Worm (Caenorhabditis elegans): Measurements from ENCODE around the gene T01D3.1.
A peak's percentile ranks its signal among the peaks of the same experiment; 100 is the strongest.

T01D3.1 gene

DNA sequence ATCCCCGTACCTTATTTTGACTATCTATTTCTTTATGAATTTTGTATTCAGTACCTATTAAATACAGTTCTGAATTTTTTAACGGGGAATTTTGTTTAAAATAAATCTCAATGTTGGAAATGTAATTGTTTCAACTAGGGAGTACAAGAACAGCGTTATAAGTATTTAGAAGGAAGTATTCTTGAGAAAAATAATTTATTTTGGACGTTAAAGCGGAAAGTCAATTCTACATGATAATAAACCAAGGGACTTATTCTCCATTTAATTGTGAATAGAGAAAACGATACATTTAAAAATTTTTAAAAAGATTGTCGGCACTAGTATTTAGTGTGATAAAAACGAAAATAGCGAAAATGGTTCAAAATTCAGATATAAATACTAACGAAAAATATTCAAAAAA is 20.5 kb upstream of the T01D3.1 start (continued):
- no peak for TF ChIP-seq ceh-91 (GFP tag; IDR thresholded peaks at IDR 0.05)
- TF ChIP-seq ZK185.1 (tag; optimal IDR thresholded peaks at IDR 0.05; ENCODE audit: poor library complexity, severe bottlenecking) = no peak
- no peak for TF ChIP-seq egrh-3 (GFP tag; IDR thresholded peaks at IDR 0.05)
- peak; percentile 12; the same call in 1 of the 2 replicates for TF ChIP-seq B0336.3 (GFP tag; IDR thresholded peaks at IDR 0.05)
- TF ChIP-seq xnd-1 (tag; optimal IDR thresholded peaks at IDR 0.05) = peak; percentile 23
- TF ChIP-seq attf-6 (GFP tag; IDR thresholded peaks at IDR 0.05) = peak; percentile 25; the same call in 1 of the 2 replicates
- peak; percentile 28 for TF ChIP-seq chd-7 (tag; optimal IDR thresholded peaks at IDR 0.05)
- TF ChIP-seq Y53G8AR.9 (GFP tag; conservative IDR thresholded peaks at IDR 0.05) = peak; percentile 75; the same call in 1 of the 2 replicates
- TF ChIP-seq unc-130 (GFP tag; optimal IDR thresholded peaks at IDR 0.05) = peak; percentile 7
- TF ChIP-seq Y95B8A.8 (GFP tag; IDR thresholded peaks at IDR 0.05) = peak; percentile 73
- TF ChIP-seq mxl-1 (tag; optimal IDR thresholded peaks at IDR 0.05) = no peak
- TF ChIP-seq Y79H2A.3 (GFP tag; conservative IDR thresholded peaks at IDR 0.05) = 0 out of 2 replicates have a peak, but pooled peaks have one; percentile 42
- no peak for TF ChIP-seq C17E4.6 (GFP tag; IDR thresholded peaks at IDR 0.05)
- no peak for TF ChIP-seq hlh-26 (GFP tag; conservative IDR thresholded peaks at IDR 0.05)
- peak; percentile 77 for TF ChIP-seq ekl-4 (GFP tag; IDR thresholded peaks at IDR 0.05)
- TF ChIP-seq lin-35 (GFP tag; optimal IDR thresholded peaks at IDR 0.05) = peak in 2 of 3 experiments; percentile 6 to 45
- peak; percentile 83 for TF ChIP-seq snpc-3.4 (tag; optimal IDR thresholded peaks at IDR 0.05)
- TF ChIP-seq fkh-3 (tag; optimal IDR thresholded peaks at IDR 0.05) = no peak
- peak; percentile 64 for TF ChIP-seq athp-1 (tag; optimal IDR thresholded peaks at IDR 0.05)
- TF ChIP-seq akir-1 (GFP tag; optimal IDR thresholded peaks at IDR 0.05) = no peak
- TF ChIP-seq hrde-1 (tag; optimal IDR thresholded peaks at IDR 0.05; ENCODE audit: borderline replicate concordance) = peak; percentile 87
- TF ChIP-seq F49E8.2 (tag; optimal IDR thresholded peaks at IDR 0.05; ENCODE audit: insufficient read depth) = peak; percentile 95
- peak; percentile 27 for TF ChIP-seq snpc-1.1 (tag; optimal IDR thresholded peaks at IDR 0.05; ENCODE audit: insufficient read depth)
- peak; percentile 68 for TF ChIP-seq F10E7.11 (tag; optimal IDR thresholded peaks at IDR 0.05)
- TF ChIP-seq F57A8.1 (GFP tag; optimal IDR thresholded peaks at IDR 0.05) = no peak
- TF ChIP-seq let-607 (tag; optimal IDR thresholded peaks at IDR 0.05) = no peak
- TF ChIP-seq B0035.1 (tag; optimal IDR thresholded peaks at IDR 0.05) = no peak
- TF ChIP-seq lag-1 (GFP tag; IDR thresholded peaks at IDR 0.05) = no peak
- TF ChIP-seq snpc-4 (GFP tag; optimal IDR thresholded peaks at IDR 0.05) = no peak
- TF ChIP-seq snpc-4 (tag; optimal IDR thresholded peaks at IDR 0.05) = peak in 1 of 4 experiments; percentile 34
- peak; percentile 50 for TF ChIP-seq lin-54 (GFP tag; optimal IDR thresholded peaks at IDR 0.05)
- TF ChIP-seq bed-2 (GFP tag; IDR thresholded peaks at IDR 0.05) = no peak
- no peak for TF ChIP-seq sdz-38 (tag; optimal IDR thresholded peaks at IDR 0.05)

DNA sequence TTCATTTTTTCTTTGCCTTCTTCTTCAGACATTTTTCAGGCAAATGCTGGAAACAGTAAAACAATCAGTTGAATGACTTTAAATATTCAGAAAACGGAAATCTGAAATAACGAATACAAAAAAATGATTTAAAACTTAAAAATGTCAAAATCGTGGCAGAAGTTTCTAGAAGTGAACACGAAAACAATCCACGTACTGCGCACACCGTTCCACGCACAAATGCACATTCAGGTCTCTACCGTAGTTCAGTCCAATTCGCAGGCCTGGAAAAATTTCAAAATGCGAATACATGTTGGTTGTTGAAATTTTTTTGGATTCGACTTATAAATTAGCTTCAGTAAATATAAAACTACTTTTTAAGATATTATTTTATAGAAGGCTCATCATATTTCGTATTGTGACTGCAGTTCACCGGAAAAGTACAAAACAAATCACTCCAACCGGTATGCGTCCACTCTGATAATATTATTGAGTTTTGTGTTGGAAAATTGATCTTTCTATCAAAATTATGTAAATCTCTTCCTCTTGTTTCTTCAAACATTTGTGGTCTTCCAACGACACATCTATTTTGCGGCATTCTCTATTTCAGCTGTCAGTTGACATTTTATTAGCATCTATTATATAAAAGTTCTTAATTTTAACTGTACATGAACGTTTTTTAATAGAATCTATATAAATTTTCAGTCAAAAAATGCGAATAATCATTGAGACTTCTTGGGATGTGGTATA is 17.6 kb upstream of the T01D3.1 start, which contains the start of the genes mip-2 and F58G11.4:
mip-2 (minus strand) TSS at position 48 of the 729 bp plus-strand sequence.
F58G11.4 (plus strand) TSS at position 679 of the 729 bp plus-strand sequence.
- TF ChIP-seq madf-6 (GFP tag; IDR thresholded peaks at IDR 0.05) (peak; percentile 94), madf-10 (tag; optimal IDR thresholded peaks at IDR 0.05) (no peak), B0035.1 (tag; optimal IDR thresholded peaks at IDR 0.05) (no peak), F57A8.1 (GFP tag; optimal IDR thresholded peaks at IDR 0.05) (no peak), hmg-1.2 (GFP tag; IDR thresholded peaks at IDR 0.05) (peak; percentile 15; the same call in 1 of the 2 replicates), F33H1.4 (GFP tag; IDR thresholded peaks at IDR 0.05) (peak; percentile 43), ceh-100 (GFP tag; IDR thresholded peaks at IDR 0.05) (0 out of 2 replicates have a peak, but pooled peaks have one; percentile 21), ceh-91 (GFP tag; IDR thresholded peaks at IDR 0.05) (peak; percentile 81), xnd-1 (tag; optimal IDR thresholded peaks at IDR 0.05) (peak; percentile 58), ztf-28 (GFP tag; IDR thresholded peaks at IDR 0.05) (no peak), unc-62 (GFP tag; optimal IDR thresholded peaks at IDR 0.05) (no peak), ccch-3 (GFP tag; optimal IDR thresholded peaks at IDR 0.05) (no peak), F55B11.4 (tag; optimal IDR thresholded peaks at IDR 0.05; ENCODE audit: borderline replicate concordance, insufficient read depth) (no peak), tlf-1 (GFP tag; optimal IDR thresholded peaks at IDR 0.05) (no peak), nhr-90 (tag; optimal IDR thresholded peaks at IDR 0.05) (no peak), ceh-40 (GFP tag; IDR thresholded peaks at IDR 0.05) (no peak), rec-8 (tag; optimal IDR thresholded peaks at IDR 0.05) (no peak)

Data from whole organism, young adult.